Fruit fly (Drosophila melanogaster) whole organism, embryonic: ENCODE measurements around the gene hiro.

ENCODE experiments used
- Abd-B ChIP-seq: fragments of 200-800 bp; sonication (Bioruptor generic); optimal IDR thresholded peaks from 2 replicates; lab custom pipeline; 2018; ENCODE audit warnings: missing biosample characterization, mild to moderate bottlenecking, missing genetic modification characterization, moderate library complexity
- B-H1 ChIP-seq: fragments of 200-800 bp; sonication (Bioruptor generic); IDR thresholded peaks from 3 replicates; pipeline ENCODE4 v1.3.6; 2022; ENCODE audit warnings: missing biosample characterization, missing genetic modification characterization
- Blimp-1 ChIP-seq: fragments of 200-800 bp; sonication (Bioruptor generic); optimal IDR thresholded peaks from 3 replicates; lab custom pipeline; 2018; ENCODE audit warnings: missing biosample characterization, missing genetic modification characterization, mild to moderate bottlenecking, moderate library complexity, missing genetic modification reagents
- CG10321 ChIP-seq: fragments of 200-800 bp; sonication (Bioruptor generic); IDR thresholded peaks from 2 replicates; pipeline ENCODE4 v1.3.6; 2022; ENCODE audit warnings: missing biosample characterization, missing genetic modification characterization
- CG11504 ChIP-seq: fragments of 200-800 bp; sonication (Bioruptor generic); optimal IDR thresholded peaks from 3 replicates; lab custom pipeline; 2019; ENCODE audit warnings: missing biosample characterization, mild to moderate bottlenecking, missing genetic modification characterization, moderate library complexity
- CG13296 ChIP-seq: fragments of 200-800 bp; sonication (Bioruptor generic); optimal IDR thresholded peaks from 3 replicates; lab custom pipeline; 2018; ENCODE audit warnings: missing biosample characterization, mild to moderate bottlenecking, missing genetic modification characterization
- CG13894 ChIP-seq: fragments of 200-800 bp; sonication (Bioruptor generic); optimal IDR thresholded peaks from 3 replicates; lab custom pipeline; 2018; ENCODE audit warnings: missing biosample characterization, mild to moderate bottlenecking, missing genetic modification characterization, moderate library complexity
- CG14965 ChIP-seq: fragments of 200-800 bp; sonication (Bioruptor generic); optimal IDR thresholded peaks from 2 replicates; lab custom pipeline; 2016; ENCODE audit warnings: missing biosample characterization, missing genetic modification characterization, borderline replicate concordance
- CG15479 ChIP-seq: fragments of 200-800 bp; sonication (Bioruptor generic); optimal IDR thresholded peaks from 3 replicates; lab custom pipeline; 2019; ENCODE audit warnings: missing biosample characterization, mild to moderate bottlenecking, missing genetic modification characterization, moderate library complexity
- CG17186 ChIP-seq: fragments of 200-800 bp; sonication (Bioruptor generic); optimal IDR thresholded peaks from 3 replicates; lab custom pipeline; 2017; ENCODE audit warnings: missing biosample characterization, missing genetic modification reagents, missing genetic modification characterization
- CG17829 ChIP-seq: fragments of 200-800 bp; optimal IDR thresholded peaks from 2 replicates; lab custom pipeline; 2019; ENCODE audit warnings: missing biosample characterization, mild to moderate bottlenecking, missing genetic modification characterization, moderate library complexity
- CG18476 ChIP-seq: fragments of 200-800 bp; sonication (Bioruptor generic); optimal IDR thresholded peaks from 2 replicates; lab custom pipeline; 2016; ENCODE audit warnings: missing biosample characterization, mild to moderate bottlenecking, missing genetic modification characterization
- CG2129 ChIP-seq: fragments of 200-800 bp; sonication (Bioruptor generic); IDR thresholded peaks from 2 replicates; pipeline ENCODE4 v1.3.6; 2022; ENCODE audit warnings: missing biosample characterization, missing genetic modification characterization; ENCODE audit not compliant: partially characterized antibody
- CG30020 ChIP-seq: fragments of 200-800 bp; optimal IDR thresholded peaks from 2 replicates; lab custom pipeline; 2019; ENCODE audit warnings: missing biosample characterization, mild to moderate bottlenecking, missing genetic modification characterization, moderate library complexity
- CG31224 ChIP-seq: fragments of 200-800 bp; sonication (Bioruptor generic); IDR thresholded peaks from 2 replicates; pipeline ENCODE4 v1.3.6; 2022; ENCODE audit warnings: missing biosample characterization, missing genetic modification characterization
- CG3407 ChIP-seq: fragments of 200-800 bp; sonication (Bioruptor generic); optimal IDR thresholded peaks from 2 replicates; lab custom pipeline; 2018; ENCODE audit warnings: missing biosample characterization, mild to moderate bottlenecking, missing genetic modification characterization
- CG4282 ChIP-seq: fragments of 200-800 bp; sonication (Bioruptor generic); optimal IDR thresholded peaks from 2 replicates; lab custom pipeline; 2016; ENCODE audit warnings: missing biosample characterization, missing genetic modification characterization
- CG6654 ChIP-seq: fragments of 200-800 bp; sonication (Bioruptor generic); optimal IDR thresholded peaks from 2 replicates; lab custom pipeline; 2017; ENCODE audit warnings: missing biosample characterization, mild to moderate bottlenecking, missing genetic modification characterization
- CG7556 ChIP-seq: fragments of 200-800 bp; sonication (Bioruptor generic); optimal IDR thresholded peaks from 2 replicates; lab custom pipeline; 2017; ENCODE audit warnings: missing biosample characterization, mild to moderate bottlenecking, missing genetic modification characterization
- CG7745 ChIP-seq: fragments of 200-800 bp; sonication (Bioruptor generic); optimal IDR thresholded peaks from 2 replicates; lab custom pipeline; 2018; ENCODE audit warnings: missing biosample characterization, mild to moderate bottlenecking, missing genetic modification characterization, moderate library complexity
- CG7786 ChIP-seq: fragments of 200-800 bp; sonication (Bioruptor generic); optimal IDR thresholded peaks from 2 replicates; lab custom pipeline; 2016; ENCODE audit warnings: missing biosample characterization, missing genetic modification characterization
- CG7928 ChIP-seq: fragments of 200-800 bp; sonication (Bioruptor generic); optimal IDR thresholded peaks from 2 replicates; lab custom pipeline; 2017; ENCODE audit warnings: missing biosample characterization, mild to moderate bottlenecking, missing genetic modification characterization
- CG8944 ChIP-seq: fragments of 200-800 bp; sonication (Bioruptor generic); optimal IDR thresholded peaks from 3 replicates; lab custom pipeline; 2016; ENCODE audit warnings: missing biosample characterization, missing genetic modification characterization
- Chrac-16 ChIP-seq: fragments of 200-800 bp; sonication (Bioruptor generic); optimal IDR thresholded peaks from 3 replicates; lab custom pipeline; 2016; ENCODE audit warnings: missing biosample characterization, missing genetic modification characterization
- Dad ChIP-seq: fragments of 200-800 bp; sonication (Bioruptor generic); optimal IDR thresholded peaks from 3 replicates; lab custom pipeline; 2016; ENCODE audit warnings: missing biosample characterization, missing genetic modification characterization
- MBD-R2 ChIP-seq: fragments of 200-800 bp; sonication (Bioruptor generic); IDR thresholded peaks from 2 replicates; pipeline ENCODE4 v1.3.6; 2022; ENCODE audit warnings: missing biosample characterization, missing genetic modification characterization
- Mrtf ChIP-seq: fragments of 200-800 bp; sonication (Bioruptor generic); IDR thresholded peaks from 3 replicates; pipeline ENCODE4 v1.3.6; 2022; ENCODE audit warnings: missing biosample characterization, missing genetic modification characterization
- Nf-YA ChIP-seq: fragments of 200-800 bp; sonication (Bioruptor generic); IDR thresholded peaks from 2 replicates; pipeline ENCODE4 v1.3.6; 2022; ENCODE audit warnings: missing biosample characterization, missing genetic modification characterization
- Tbp ChIP-seq: fragments of >200 bp; optimal IDR thresholded peaks from 2 replicates; lab custom pipeline; 2018; ENCODE audit warnings: missing biosample characterization, missing genetic modification characterization
- bowl ChIP-seq: fragments of 200-800 bp; sonication (Bioruptor generic); IDR thresholded peaks from 2 replicates; pipeline ENCODE4 v1.3.6; 2022; ENCODE audit warnings: missing biosample characterization, missing genetic modification characterization
- btn ChIP-seq: fragments of 200-800 bp; sonication (Bioruptor generic); optimal IDR thresholded peaks from 2 replicates; lab custom pipeline; 2016; ENCODE audit warnings: missing biosample characterization, missing genetic modification characterization
- caup ChIP-seq: fragments of 200-800 bp; sonication (Bioruptor generic); optimal IDR thresholded peaks from 3 replicates; lab custom pipeline; 2017; ENCODE audit warnings: missing biosample characterization, mild to moderate bottlenecking, missing genetic modification characterization, moderate library complexity; ENCODE audit not compliant: severe bottlenecking
- chn ChIP-seq: fragments of 200-800 bp; sonication (Bioruptor generic); optimal IDR thresholded peaks from 2 replicates; lab custom pipeline; 2016; ENCODE audit warnings: missing biosample characterization, missing genetic modification characterization
- corto ChIP-seq: fragments of 200-800 bp; sonication (Bioruptor generic); optimal IDR thresholded peaks from 2 replicates; lab custom pipeline; 2016; ENCODE audit warnings: missing biosample characterization, mild to moderate bottlenecking, missing genetic modification characterization, moderate library complexity
- dm ChIP-seq: fragments of 200-800 bp; sonication (Bioruptor generic); optimal IDR thresholded peaks from 3 replicates; lab custom pipeline; 2016; ENCODE audit warnings: missing biosample characterization, missing genetic modification characterization
- dysf ChIP-seq: fragments of 200-800 bp; sonication (Bioruptor generic); IDR thresholded peaks from 3 replicates; pipeline ENCODE4 v1.3.6; 2022; ENCODE audit warnings: missing biosample characterization, missing genetic modification characterization
- grau ChIP-seq: fragments of 200-800 bp; optimal IDR thresholded peaks from 3 replicates; lab custom pipeline; 2019; ENCODE audit warnings: missing biosample characterization, mild to moderate bottlenecking, missing genetic modification characterization, moderate library complexity
- grn ChIP-seq: fragments of 200-800 bp; sonication (Bioruptor generic); optimal IDR thresholded peaks from 3 replicates; lab custom pipeline; 2017; ENCODE audit warnings: missing biosample characterization, missing genetic modification characterization
- h ChIP-seq: fragments of >200 bp; optimal IDR thresholded peaks from 2 replicates; lab custom pipeline; 2017
- hb ChIP-seq: fragments of 200-800 bp; sonication (Bioruptor generic); IDR thresholded peaks from 3 replicates; pipeline ENCODE4 v1.3.6; 2022; ENCODE audit warnings: missing biosample characterization, missing genetic modification characterization; ENCODE audit not compliant: partially characterized antibody
- insv ChIP-seq, 2 experiments: fragments of 200-800 bp; sonication (Bioruptor generic); optimal IDR thresholded peaks; 3 replicates each; lab custom pipeline; 2016 to 2018; ENCODE audit warnings: missing biosample characterization in 2 of 2, missing genetic modification characterization in 2 of 2
- lilli ChIP-seq: fragments of 200-800 bp; sonication (Bioruptor generic); optimal IDR thresholded peaks from 3 replicates; lab custom pipeline; 2016; ENCODE audit warnings: missing biosample characterization, missing genetic modification characterization
- nerfin-1 ChIP-seq: fragments of 200-800 bp; sonication (Bioruptor generic); optimal IDR thresholded peaks from 3 replicates; lab custom pipeline; 2019; ENCODE audit warnings: missing biosample characterization, mild to moderate bottlenecking, missing genetic modification characterization, moderate library complexity
- repo ChIP-seq: fragments of 200-800 bp; sonication (Bioruptor generic); optimal IDR thresholded peaks from 2 replicates; lab custom pipeline; 2016; ENCODE audit warnings: missing biosample characterization, missing genetic modification characterization
- sens-2 ChIP-seq: fragments of 200-800 bp; sonication (Bioruptor generic); IDR thresholded peaks from 2 replicates; pipeline ENCODE4 v1.3.6; 2022; ENCODE audit warnings: missing biosample characterization, missing genetic modification characterization
- tap ChIP-seq: fragments of 200-800 bp; optimal IDR thresholded peaks from 3 replicates; lab custom pipeline; 2019; ENCODE audit warnings: missing biosample characterization, mild to moderate bottlenecking, missing genetic modification characterization, moderate library complexity
- ttk ChIP-seq: fragments of 200-800 bp; sonication (Bioruptor generic); IDR thresholded peaks from 2 replicates; pipeline ENCODE4 v2.1.2; 2022; ENCODE audit warnings: missing biosample characterization, missing genetic modification characterization
- tx ChIP-seq: fragments of 200-800 bp; sonication (Bioruptor generic); optimal IDR thresholded peaks from 2 replicates; lab custom pipeline; 2016; ENCODE audit warnings: missing biosample characterization, missing genetic modification characterization
- wor ChIP-seq: fragments of 200-800 bp; sonication (Bioruptor generic); IDR thresholded peaks from 2 replicates; pipeline ENCODE4 v1.3.6; 2022; ENCODE audit warnings: missing biosample characterization, missing genetic modification characterization
- zen2 ChIP-seq: fragments of 200-800 bp; sonication (Bioruptor generic); IDR thresholded peaks from 3 replicates; pipeline ENCODE4 v1.3.6; 2022; ENCODE audit warnings: missing biosample characterization, missing genetic modification characterization; ENCODE audit not compliant: partially characterized antibody

hiro gene

DNA sequence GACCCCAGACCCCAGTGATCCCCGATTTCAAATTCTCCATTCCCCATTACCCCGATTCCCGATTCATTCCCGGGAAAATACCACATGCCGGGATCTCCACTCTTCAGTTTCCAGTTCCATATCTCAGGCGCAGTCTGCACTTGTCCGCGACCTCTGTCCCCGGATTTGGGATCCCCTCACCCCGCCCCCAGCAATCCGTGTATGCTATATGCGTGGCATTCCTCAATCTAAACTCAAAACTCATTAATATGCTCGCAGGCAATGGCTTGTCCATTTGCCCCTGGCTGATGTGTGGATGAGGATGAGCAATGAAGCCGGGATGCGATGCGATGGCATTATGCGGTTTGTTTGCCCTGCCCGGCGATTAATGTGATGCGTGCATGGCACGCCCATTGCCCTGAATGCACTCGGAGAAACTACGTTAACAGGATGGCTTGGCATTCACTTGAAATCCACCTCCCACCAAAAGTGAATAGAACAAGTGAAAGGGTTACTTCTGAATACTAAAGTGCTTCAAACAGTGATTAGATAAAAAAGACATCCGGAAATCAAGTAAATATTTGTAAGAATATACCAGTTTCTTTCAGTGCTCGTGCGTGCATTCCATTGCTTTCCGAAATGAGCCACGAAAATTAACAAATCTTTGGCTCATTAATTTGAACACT is 37.9 kb upstream of the hiro start (continued):
- TF ChIP-seq Blimp-1 (GFP tag; lab: Kevin White, UChicago), result peak; percentile 76
- peak; percentile 61 for TF ChIP-seq nerfin-1 (tag; lab: Kevin White, UChicago)
- peak; percentile 51; the same call in 1 of the 3 replicates for TF ChIP-seq Mrtf (GFP tag; lab: Robert Waterston, UW)
- TF ChIP-seq corto, result peak; percentile 63
- no peak for TF ChIP-seq zen2 (GFP tag; lab: Robert Waterston, UW)
- peak; percentile 26 for TF ChIP-seq CG14965 (GFP tag; lab: Kevin White, UChicago)
- TF ChIP-seq CG7745, result peak; percentile 57
- peak; percentile 64 for TF ChIP-seq CG11504 (tag; lab: Kevin White, UChicago)
- TF ChIP-seq CG10321 (GFP tag; lab: Robert Waterston, UW), result no peak
- TF ChIP-seq CG4282 (GFP tag; lab: Kevin White, UChicago), result peak; percentile 48
- peak; percentile 66 for TF ChIP-seq Abd-B (GFP tag; lab: Kevin White, UChicago)
- TF ChIP-seq sens-2 (GFP tag; lab: Robert Waterston, UW), result peak; percentile 82
- peak; percentile 75 for TF ChIP-seq ttk (GFP tag; lab: Robert Waterston, UW)
- no peak for TF ChIP-seq CG7928 (GFP tag; lab: Kevin White, UChicago)
- peak; percentile 31 for TF ChIP-seq CG30020 (tag; lab: Kevin White, UChicago)
- no peak for TF ChIP-seq bowl (GFP tag; lab: Robert Waterston, UW)
- peak; percentile 94 for TF ChIP-seq chn (GFP tag; lab: Kevin White, UChicago)
- TF ChIP-seq dysf (GFP tag; lab: Robert Waterston, UW), result peak; percentile 55; the same call in 1 of the 3 replicates
- TF ChIP-seq B-H1 (GFP tag; lab: Robert Waterston, UW), result 0 out of 3 replicates have a peak, but pooled peaks have one; percentile 29
- TF ChIP-seq tap (tag; lab: Kevin White, UChicago), result peak; percentile 32
- peak; percentile 76 for TF ChIP-seq CG7556 (GFP tag; lab: Kevin White, UChicago)
- TF ChIP-seq CG13296, result no peak
- TF ChIP-seq Dad (GFP tag; lab: Kevin White, UChicago), result peak; percentile 68
- peak; percentile 85 for TF ChIP-seq btn (GFP tag; lab: Kevin White, UChicago)
- TF ChIP-seq CG17186 (GFP tag; lab: Kevin White, UChicago), result peak; percentile 53
- no peak for TF ChIP-seq Tbp (GFP tag; lab: Kevin White, UChicago)
- TF ChIP-seq h (lab: Kevin White, UChicago), result no peak
- TF ChIP-seq CG17829 (tag; lab: Kevin White, UChicago), result peak; percentile 93
- no peak for TF ChIP-seq CG31224 (GFP tag; lab: Robert Waterston, UW)
- peak; percentile 72 for TF ChIP-seq CG3407
- TF ChIP-seq CG7786 (GFP tag; lab: Kevin White, UChicago), result peak; percentile 74
- TF ChIP-seq insv (GFP tag; optimal IDR thresholded peaks at IDR 0.05; lab: Kevin White, UChicago), result no peak
- TF ChIP-seq wor (GFP tag; lab: Robert Waterston, UW), result peak; percentile 58; the same call in 1 of the 2 replicates
- peak; percentile 47 for TF ChIP-seq CG18476 (GFP tag; lab: Kevin White, UChicago)
- peak; percentile 90 for TF ChIP-seq Chrac-16 (GFP tag; lab: Kevin White, UChicago)
- TF ChIP-seq CG13894 (tag; lab: Kevin White, UChicago), result no peak
- peak; percentile 77 for TF ChIP-seq repo (GFP tag; lab: Kevin White, UChicago)
- peak; percentile 8 for TF ChIP-seq CG6654
- peak; percentile 60 for TF ChIP-seq dm (GFP tag; lab: Kevin White, UChicago)
- TF ChIP-seq grau (tag; lab: Kevin White, UChicago), result peak; percentile 72
- TF ChIP-seq lilli (GFP tag; lab: Kevin White, UChicago), result peak; percentile 71
- TF ChIP-seq Nf-YA (GFP tag; lab: Robert Waterston, UW), result no peak
- TF ChIP-seq CG15479 (GFP tag; lab: Kevin White, UChicago), result no peak
- TF ChIP-seq caup (GFP tag; lab: Kevin White, UChicago), result no peak
- no peak for TF ChIP-seq MBD-R2 (GFP tag; lab: Robert Waterston, UW)
- TF ChIP-seq grn, result no peak
- TF ChIP-seq CG8944, result peak; percentile 86
- no peak for TF ChIP-seq CG2129 (GFP tag; lab: Robert Waterston, UW)
- TF ChIP-seq tx, result peak; percentile 47
- TF ChIP-seq hb (GFP tag; lab: Robert Waterston, UW), result no peak
